Worm (Caenorhabditis elegans): ENCODE data around the gene ZK185.4.

Gene ZK185.4

DNA sequence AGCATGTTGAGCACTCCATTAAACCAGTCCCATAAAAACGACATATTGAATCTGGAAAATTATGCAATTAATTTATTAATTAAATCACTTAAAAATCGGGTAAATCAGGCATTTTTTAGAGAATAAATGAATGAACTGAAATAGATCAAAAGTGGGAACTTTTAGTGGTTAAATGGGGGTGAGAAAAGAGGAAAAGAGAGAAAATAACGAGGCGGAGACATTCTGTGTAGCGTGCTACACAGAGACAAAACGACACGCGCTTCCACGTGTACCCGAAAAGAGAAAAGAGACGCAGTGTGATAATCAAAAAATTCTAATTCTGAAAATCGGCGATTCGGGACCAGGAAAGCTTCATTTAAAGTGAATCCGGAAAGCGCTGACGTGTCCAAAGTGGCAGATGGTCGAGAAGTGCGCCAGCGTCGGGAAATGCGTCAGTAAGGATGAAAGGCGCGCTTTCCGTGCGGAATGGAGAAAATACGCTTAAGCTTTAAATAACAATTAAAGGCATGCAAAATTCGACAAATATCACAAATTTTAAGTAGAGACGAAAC, 19.6 kb downstream of the ZK185.4 start, which contains the start of gene sar-1:
Gene sar-1 (minus strand): TSS at position 51 of the 551 bp plus-strand sequence.
- TF ChIP-seq W03F9.2 (tag; optimal IDR thresholded peaks at IDR 0.05) (peak; percentile 68), him-1 (tag; optimal IDR thresholded peaks at IDR 0.05) (peak; percentile 71), dao-5 (tag; optimal IDR thresholded peaks at IDR 0.05) (no peak)

DNA sequence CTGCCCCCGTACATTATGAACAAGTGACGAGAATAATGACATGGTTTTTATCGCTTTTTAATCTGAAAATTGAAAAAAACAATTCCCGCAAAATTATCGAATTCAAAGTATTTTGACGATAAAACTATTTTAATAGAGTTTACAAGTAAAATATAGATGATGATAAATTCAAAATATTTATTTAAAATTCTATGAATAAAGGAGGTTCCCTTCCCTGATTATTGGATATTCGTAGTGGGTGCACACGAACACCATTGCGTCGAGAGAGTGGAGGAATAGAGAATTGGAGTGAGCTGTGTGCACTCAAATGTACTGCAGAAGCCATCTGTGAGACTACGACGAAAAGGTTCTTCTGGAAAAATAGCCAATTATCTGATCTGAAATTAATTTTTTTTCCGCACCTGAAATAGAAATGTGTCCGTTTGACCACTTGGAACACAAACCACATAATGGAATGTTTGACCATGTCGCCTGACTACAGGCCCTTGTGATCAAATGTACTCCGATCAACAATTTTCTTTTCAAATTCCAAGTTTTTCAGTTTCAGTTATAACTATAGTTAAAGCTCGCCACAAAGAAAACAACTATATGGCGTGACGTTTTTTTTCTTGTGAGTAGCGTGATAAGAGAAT, 21.6 kb downstream of the ZK185.4 start, which contains the start of the genes rfth-1 and ZK180.8:
Gene rfth-1 (minus strand): TSS at position 51 of the 632 bp plus-strand sequence.
Gene ZK180.8 (minus strand): TSS at position 466 of the 632 bp plus-strand sequence.
- TF ChIP-seq dao-5 (tag; optimal IDR thresholded peaks at IDR 0.05) = no peak
- no peak for TF ChIP-seq him-1 (tag; optimal IDR thresholded peaks at IDR 0.05)
- no peak for TF ChIP-seq W03F9.2 (tag; optimal IDR thresholded peaks at IDR 0.05)

- TF ChIP-seq W03F9.2 (tag; optimal IDR thresholded peaks at IDR 0.05) (no peak), him-1 (tag; optimal IDR thresholded peaks at IDR 0.05) (no peak), dao-5 (tag; optimal IDR thresholded peaks at IDR 0.05) (no peak)
Observed at ce11 chrIV:4506637-4507036, 26.3 kb downstream of the ZK185.4 start, which contains the start of gene gbb-2. Gene gbb-2, minus strand, starts transcription at chrIV:4506748.

- TF ChIP-seq W03F9.2 (tag; optimal IDR thresholded peaks at IDR 0.05) = no peak
- no peak for TF ChIP-seq dao-5 (tag; optimal IDR thresholded peaks at IDR 0.05)
- no peak for TF ChIP-seq him-1 (tag; optimal IDR thresholded peaks at IDR 0.05)
Observed at ce11 chrIV:4505078-4505477, 27.8 kb downstream of the ZK185.4 start.

- TF ChIP-seq W03F9.2 (tag; optimal IDR thresholded peaks at IDR 0.05) (no peak), dao-5 (tag; optimal IDR thresholded peaks at IDR 0.05) (no peak), him-1 (tag; optimal IDR thresholded peaks at IDR 0.05) (no peak)
Observed at ce11 chrIV:4490148-4490652, 42.7 kb downstream of the ZK185.4 start, which contains the start of gene ZK180.7. Gene ZK180.7, plus strand, starts transcription at chrIV:4490542.

DNA sequence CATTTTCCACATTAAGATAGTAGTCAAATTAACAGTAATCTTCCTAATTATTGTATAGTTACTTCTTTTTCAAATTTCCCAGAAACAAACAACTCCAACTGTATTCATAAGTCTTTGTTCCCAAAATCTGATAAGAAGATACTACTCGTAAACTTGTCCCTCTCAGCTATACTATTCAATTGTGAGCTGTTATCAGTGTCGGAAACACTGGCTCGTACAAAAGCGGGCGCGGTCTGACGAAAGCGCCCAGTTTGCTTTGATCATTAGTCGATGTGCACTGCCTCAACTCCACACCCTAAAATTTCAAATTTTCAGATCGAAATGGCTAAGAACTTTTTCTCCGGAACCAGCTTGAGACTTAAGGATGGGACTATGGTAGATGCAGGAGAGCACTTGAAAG, 46.2 kb downstream of the ZK185.4 start, which contains the start of gene trx-3:
Gene trx-3 (plus strand): TSS at position 291 of the 400 bp plus-strand sequence.
- TF ChIP-seq him-1 (tag; optimal IDR thresholded peaks at IDR 0.05) (no peak), W03F9.2 (tag; optimal IDR thresholded peaks at IDR 0.05) (no peak), dao-5 (tag; optimal IDR thresholded peaks at IDR 0.05) (no peak)

ce11 chrIV:4484555-4484954, 48.4 kb downstream of the ZK185.4 start:
- TF ChIP-seq him-1 (tag; optimal IDR thresholded peaks at IDR 0.05) (no peak), dao-5 (tag; optimal IDR thresholded peaks at IDR 0.05) (no peak), W03F9.2 (tag; optimal IDR thresholded peaks at IDR 0.05) (no peak)

- no peak for TF ChIP-seq dao-5 (tag; optimal IDR thresholded peaks at IDR 0.05)
- TF ChIP-seq W03F9.2 (tag; optimal IDR thresholded peaks at IDR 0.05) = no peak
- no peak for TF ChIP-seq him-1 (tag; optimal IDR thresholded peaks at IDR 0.05)
Observed at ce11 chrIV:4482531-4482930, 50.4 kb downstream of the ZK185.4 start, which contains the start of gene M01H9.4. Gene M01H9.4, minus strand, starts transcription at chrIV:4482909.

DNA sequence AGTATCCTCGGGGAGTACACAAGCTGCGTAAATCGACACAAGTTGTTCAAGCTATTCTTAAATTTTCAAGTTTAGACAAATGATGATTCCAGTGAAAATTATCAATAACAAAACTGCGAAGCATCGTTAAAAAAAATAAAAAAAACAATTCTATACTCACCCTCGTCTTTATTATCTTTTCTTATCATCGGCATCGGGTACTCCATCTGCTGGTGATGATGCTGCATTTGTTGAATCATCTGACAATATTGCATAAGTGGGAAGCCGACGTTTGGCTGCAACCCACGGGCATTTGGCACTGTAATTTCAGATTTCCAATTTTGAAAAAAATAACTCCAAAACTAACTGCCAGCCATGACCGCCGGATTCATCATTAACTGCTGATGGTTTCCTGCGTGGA, 51.6 kb downstream of the ZK185.4 start:
- no peak for TF ChIP-seq W03F9.2 (tag; optimal IDR thresholded peaks at IDR 0.05)
- TF ChIP-seq dao-5 (tag; optimal IDR thresholded peaks at IDR 0.05) = no peak
- no peak for TF ChIP-seq him-1 (tag; optimal IDR thresholded peaks at IDR 0.05)
